Worm (Caenorhabditis elegans) whole organism, midembryonic: ENCODE results near the gene srz-102.

Experiments used
- flt-1 ChIP-seq: fragments of 200-800 bp; sonication (Bioruptor generic); IDR thresholded peaks from 2 replicates; pipeline ENCODE4 v1.3.6; 2022; ENCODE audit warnings: missing genetic modification characterization, missing compliant biosample characterization
- tab-1 ChIP-seq: fragments of 200-800 bp; sonication (Bioruptor generic); IDR thresholded peaks from 2 replicates; pipeline ENCODE4 v1.3.6; 2022; ENCODE audit warnings: missing genetic modification characterization, missing compliant biosample characterization
- ztf-23 ChIP-seq: fragments of 200-800 bp; sonication (Bioruptor generic); IDR thresholded peaks from 2 replicates; pipeline ENCODE4 v1.3.6; 2022; ENCODE audit warnings: missing genetic modification reagents, missing genetic modification characterization, missing compliant biosample characterization

DNA sequence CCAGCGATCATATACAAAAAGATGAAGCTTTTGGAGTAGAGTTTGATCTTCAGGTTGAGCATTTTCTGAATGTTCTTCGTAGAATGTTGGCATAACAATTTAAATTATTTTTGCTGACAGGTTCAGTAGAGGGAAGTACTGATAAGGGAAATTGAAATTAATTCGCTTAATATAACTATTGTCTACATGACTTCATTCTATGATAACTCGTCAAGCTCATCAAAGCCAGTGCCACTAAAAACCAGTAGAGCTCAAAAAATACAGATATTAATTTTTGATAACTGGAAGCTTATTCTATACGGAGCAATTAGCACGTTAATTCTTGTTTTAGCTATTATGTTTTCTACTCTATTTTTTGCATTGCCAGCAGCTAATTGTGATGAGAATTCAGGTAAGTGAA, 51.8 kb downstream of the srz-102 start, which contains the start of the genes clec-29 and clec-39:
- TF ChIP-seq flt-1 (GFP tag; lab: Robert Waterston, UW): no peak
- no peak for TF ChIP-seq ztf-23 (GFP tag; lab: Robert Waterston, UW)
- TF ChIP-seq tab-1 (GFP tag; lab: Robert Waterston, UW): no peak
